Fruit fly (Drosophila melanogaster): ENCODE measurements around the gene meso18E.
A peak's percentile ranks its signal among the peaks of the same experiment; 100 is the strongest.

Gene meso18E

dm6 chrX:19690050-19690449, 22.8 kb downstream of the meso18E start:
- TF ChIP-seq Hr96 (GFP tag; optimal IDR thresholded peaks at IDR 0.05) (no peak), CG33017 (tag; optimal IDR thresholded peaks at IDR 0.05) (no peak), CG5204 (GFP tag; optimal IDR thresholded peaks at IDR 0.05) (no peak), cnc (optimal IDR thresholded peaks at IDR 0.05) (no peak), Mnt (GFP tag; optimal IDR thresholded peaks at IDR 0.05) (no peak), Crg-1 (GFP tag; optimal IDR thresholded peaks at IDR 0.05) (no peak), CG14711 (tag; optimal IDR thresholded peaks at IDR 0.05) (no peak), CG12768 (GFP tag; optimal IDR thresholded peaks at IDR 0.05) (no peak), Clk (GFP tag; optimal IDR thresholded peaks at IDR 0.05) (no peak), CG7045 (GFP tag; optimal IDR thresholded peaks at IDR 0.05) (no peak), CG1620 (GFP tag; optimal IDR thresholded peaks at IDR 0.05) (no peak), bab1 (GFP tag; optimal IDR thresholded peaks at IDR 0.05) (no peak), CG7101 (tag; optimal IDR thresholded peaks at IDR 0.05) (no peak)

dm6 chrX:19688848-19689247, 24.0 kb downstream of the meso18E start, which contains the start of gene CG14227:
Gene CG14227, minus strand, starts transcription at chrX:19688948.
- TF ChIP-seq ovo (GFP tag; optimal IDR thresholded peaks at IDR 0.05): no peak
- no peak for TF ChIP-seq Mnt (GFP tag; optimal IDR thresholded peaks at IDR 0.05)
- no peak for TF ChIP-seq toe (GFP tag; optimal IDR thresholded peaks at IDR 0.05)
- TF ChIP-seq Clk (GFP tag; optimal IDR thresholded peaks at IDR 0.05): no peak
- no peak for TF ChIP-seq Crg-1 (GFP tag; optimal IDR thresholded peaks at IDR 0.05)
- TF ChIP-seq cic (GFP tag; optimal IDR thresholded peaks at IDR 0.05): no peak
- no peak for TF ChIP-seq Hr96 (GFP tag; optimal IDR thresholded peaks at IDR 0.05)
- TF ChIP-seq CG14711 (tag; optimal IDR thresholded peaks at IDR 0.05): no peak
- TF ChIP-seq tj (GFP tag; optimal IDR thresholded peaks at IDR 0.05): no peak
- no peak for TF ChIP-seq bab1 (GFP tag; optimal IDR thresholded peaks at IDR 0.05)
- TF ChIP-seq kay (GFP tag; ENCODE audit: borderline replicate concordance): no peak
- no peak for TF ChIP-seq CG7101 (tag; optimal IDR thresholded peaks at IDR 0.05)
- no peak for TF ChIP-seq CG12768 (GFP tag; optimal IDR thresholded peaks at IDR 0.05)
- no peak for TF ChIP-seq cnc (optimal IDR thresholded peaks at IDR 0.05)
- no peak for TF ChIP-seq CG1620 (GFP tag; optimal IDR thresholded peaks at IDR 0.05)
- no peak for TF ChIP-seq CG7045 (GFP tag; optimal IDR thresholded peaks at IDR 0.05)
- no peak for TF ChIP-seq CG11617 (GFP tag; optimal IDR thresholded peaks at IDR 0.05)

dm6 chrX:19684048-19684447, 28.8 kb downstream of the meso18E start:
- TF ChIP-seq cnc (optimal IDR thresholded peaks at IDR 0.05) (no peak), CG12768 (GFP tag; optimal IDR thresholded peaks at IDR 0.05) (peak; percentile 19)

dm6 chrX:19683040-19683875, 29.6 kb downstream of the meso18E start, which contains the start of the genes dome and Ubqn:
Gene dome, minus strand, starts transcription at chrX:19683518.
Gene Ubqn, plus strand, starts transcription at chrX:19683808.
- TF ChIP-seq tj (GFP tag; optimal IDR thresholded peaks at IDR 0.05) (peak; percentile 71), CG1620 (GFP tag; optimal IDR thresholded peaks at IDR 0.05) (no peak), toe (GFP tag; optimal IDR thresholded peaks at IDR 0.05) (peak; percentile 29), CG11617 (GFP tag; optimal IDR thresholded peaks at IDR 0.05) (peak; percentile 33), Mnt (GFP tag; optimal IDR thresholded peaks at IDR 0.05) (peak; percentile 63), ovo (GFP tag; optimal IDR thresholded peaks at IDR 0.05) (peak; percentile 31), bab1 (GFP tag; optimal IDR thresholded peaks at IDR 0.05) (peak; percentile 55), CG14711 (tag; optimal IDR thresholded peaks at IDR 0.05) (peak; percentile 5), pad (GFP tag; optimal IDR thresholded peaks at IDR 0.05) (peak; percentile 50), CG33017 (tag; optimal IDR thresholded peaks at IDR 0.05) (no peak), Crg-1 (GFP tag; optimal IDR thresholded peaks at IDR 0.05) (peak; percentile 28), Hr96 (GFP tag; optimal IDR thresholded peaks at IDR 0.05) (peak; percentile 49), CG12768 (GFP tag; optimal IDR thresholded peaks at IDR 0.05) (peak; percentile 56), CG7045 (GFP tag; optimal IDR thresholded peaks at IDR 0.05) (no peak), cnc (optimal IDR thresholded peaks at IDR 0.05) (no peak), CG5204 (GFP tag; optimal IDR thresholded peaks at IDR 0.05) (no peak), kay (GFP tag; ENCODE audit: borderline replicate concordance) (no peak), cic (GFP tag; optimal IDR thresholded peaks at IDR 0.05) (peak; percentile 62), CG7101 (tag; optimal IDR thresholded peaks at IDR 0.05) (peak; percentile 14), Clk (GFP tag; optimal IDR thresholded peaks at IDR 0.05) (no peak)

dm6 chrX:19679207-19679606, 33.6 kb downstream of the meso18E start:
- no peak for TF ChIP-seq Mnt (GFP tag; optimal IDR thresholded peaks at IDR 0.05)
- no peak for TF ChIP-seq pad (GFP tag; optimal IDR thresholded peaks at IDR 0.05)
- no peak for TF ChIP-seq CG11617 (GFP tag; optimal IDR thresholded peaks at IDR 0.05)
- TF ChIP-seq tj (GFP tag; optimal IDR thresholded peaks at IDR 0.05): no peak

- TF ChIP-seq kay (GFP tag; ENCODE audit: borderline replicate concordance) (no peak), CG5204 (GFP tag; optimal IDR thresholded peaks at IDR 0.05) (no peak), CG12768 (GFP tag; optimal IDR thresholded peaks at IDR 0.05) (no peak)
Observed at dm6 chrX:19675662-19676061, 37.2 kb downstream of the meso18E start, which contains the start of gene et. Gene et, minus strand, starts transcription at chrX:19675891.

dm6 chrX:19668405-19668804, 44.4 kb downstream of the meso18E start:
- peak; percentile 98 for TF ChIP-seq Hr96 (GFP tag; optimal IDR thresholded peaks at IDR 0.05)
- peak; percentile 81 for TF ChIP-seq tj (GFP tag; optimal IDR thresholded peaks at IDR 0.05)
- TF ChIP-seq bab1 (GFP tag; optimal IDR thresholded peaks at IDR 0.05): peak; percentile 90
- peak; percentile 93 for TF ChIP-seq CG33017 (tag; optimal IDR thresholded peaks at IDR 0.05)
- TF ChIP-seq CG14711 (tag; optimal IDR thresholded peaks at IDR 0.05): peak; percentile 88
- peak; percentile 84 for TF ChIP-seq Clk (GFP tag; optimal IDR thresholded peaks at IDR 0.05)
- TF ChIP-seq pad (GFP tag; optimal IDR thresholded peaks at IDR 0.05): peak; percentile 83
- TF ChIP-seq Crg-1 (GFP tag; optimal IDR thresholded peaks at IDR 0.05): peak; percentile 93
- TF ChIP-seq CG7045 (GFP tag; optimal IDR thresholded peaks at IDR 0.05): peak; percentile 91
- peak; percentile 44 for TF ChIP-seq cic (GFP tag; optimal IDR thresholded peaks at IDR 0.05)
- peak; percentile 95 for TF ChIP-seq CG5204 (GFP tag; optimal IDR thresholded peaks at IDR 0.05)
- TF ChIP-seq CG12768 (GFP tag; optimal IDR thresholded peaks at IDR 0.05): peak; percentile 96
- TF ChIP-seq toe (GFP tag; optimal IDR thresholded peaks at IDR 0.05): peak; percentile 91
- TF ChIP-seq cnc (optimal IDR thresholded peaks at IDR 0.05): no peak
- TF ChIP-seq ovo (GFP tag; optimal IDR thresholded peaks at IDR 0.05): peak; percentile 91
- peak; percentile 96 for TF ChIP-seq CG1620 (GFP tag; optimal IDR thresholded peaks at IDR 0.05)
- TF ChIP-seq CG7101 (tag; optimal IDR thresholded peaks at IDR 0.05): peak; percentile 98
- TF ChIP-seq CG11617 (GFP tag; optimal IDR thresholded peaks at IDR 0.05): peak; percentile 94
- peak; percentile 94 for TF ChIP-seq Mnt (GFP tag; optimal IDR thresholded peaks at IDR 0.05)
- TF ChIP-seq kay (GFP tag; ENCODE audit: borderline replicate concordance): peak; percentile 99

Data from whole organism, adult.